Fruit fly (Drosophila melanogaster): Measurements from ENCODE around the gene IntS11.
A peak's percentile ranks its signal among the peaks of the same experiment; 100 is the strongest.

The IntS11 gene

dm6 chr3R:29748591-29749303 lies 3.6 kb downstream of the IntS11 start, which contains the start of the genes ATPsyngamma and yata (continued):
- TF ChIP-seq GATAd (GFP tag; optimal IDR thresholded peaks at IDR 0.05) = no peak
- no peak for TF ChIP-seq dmrt93B (GFP tag; optimal IDR thresholded peaks at IDR 0.05)
- no peak for TF ChIP-seq br (GFP tag; optimal IDR thresholded peaks at IDR 0.05)
- no peak for TF ChIP-seq lola (GFP tag; optimal IDR thresholded peaks at IDR 0.05)

DNA sequence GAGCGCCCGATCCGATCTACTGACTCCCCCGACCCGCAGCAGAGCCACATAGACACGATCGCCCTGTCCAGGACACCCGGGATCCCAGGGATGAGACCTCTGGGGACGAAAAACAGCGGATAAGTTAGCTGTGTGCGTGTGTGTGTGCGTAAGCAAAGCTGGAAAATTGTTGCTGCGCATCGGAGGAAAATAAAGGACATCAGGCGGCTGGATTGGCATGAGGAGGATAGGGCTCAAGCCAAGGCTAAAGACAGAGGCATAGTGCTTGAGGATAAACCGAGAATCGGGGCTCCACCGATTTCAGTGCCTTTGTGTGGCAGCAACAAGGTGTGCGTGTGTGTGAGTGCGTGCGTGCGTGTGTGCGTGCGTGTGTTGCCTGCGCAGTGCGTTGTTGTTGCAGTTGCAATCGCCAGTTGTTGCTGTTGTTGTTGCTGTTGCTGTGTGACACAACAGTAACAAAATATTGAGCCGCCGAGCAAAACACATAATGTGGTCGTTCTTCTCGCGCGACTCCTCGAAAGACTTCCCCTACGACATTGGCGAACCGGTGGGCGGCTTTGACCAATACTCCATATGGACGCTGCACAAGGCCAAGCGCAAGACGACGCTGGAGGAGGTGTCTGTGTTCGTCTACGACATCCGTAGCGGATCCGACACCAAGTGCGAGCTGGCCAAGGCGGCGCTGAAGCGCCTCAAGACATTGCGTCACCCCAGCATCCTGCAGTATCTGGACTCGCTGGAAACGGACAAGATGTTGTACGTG lies 4.3 kb downstream of the IntS11 start:
- TF ChIP-seq jim (GFP tag; optimal IDR thresholded peaks at IDR 0.05) (no peak), N (GFP tag; optimal IDR thresholded peaks at IDR 0.05) (peak; percentile 61)

DNA sequence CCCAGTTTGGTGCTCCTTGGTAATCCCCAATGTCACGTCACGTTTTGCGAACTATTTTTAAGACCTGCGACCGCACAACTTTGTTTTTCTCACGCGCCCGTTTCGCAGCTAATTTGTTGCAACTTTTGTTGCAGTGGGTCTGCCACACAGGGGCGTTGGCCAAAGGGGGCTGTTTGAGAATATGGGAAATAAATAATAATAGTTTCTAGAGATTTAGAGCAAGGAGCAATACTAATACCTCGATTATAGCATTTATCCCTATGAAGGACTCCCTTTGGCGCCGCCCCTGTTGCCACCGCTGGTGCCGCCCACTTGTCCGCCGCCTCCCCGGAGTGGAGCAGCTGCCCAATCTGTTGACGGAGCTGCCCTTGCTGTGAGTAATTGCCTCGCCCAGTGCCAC lies 10.1 kb downstream of the IntS11 start:
- no peak for TF ChIP-seq pan (optimal IDR thresholded peaks at IDR 0.05)
- no peak for TF ChIP-seq ey (GFP tag; optimal IDR thresholded peaks at IDR 0.05)
- no peak for TF ChIP-seq Hnf4 (GFP tag; optimal IDR thresholded peaks at IDR 0.05)
- no peak for TF ChIP-seq Vsx2 (GFP tag; optimal IDR thresholded peaks at IDR 0.05; ENCODE audit: partially characterized antibody)
- no peak for TF ChIP-seq Hr83 (GFP tag; optimal IDR thresholded peaks at IDR 0.05; ENCODE audit: poor library complexity, severe bottlenecking)
- peak in 1 of 2 experiments; percentile 1 for TF ChIP-seq foxo (GFP tag; optimal IDR thresholded peaks at IDR 0.05)

DNA sequence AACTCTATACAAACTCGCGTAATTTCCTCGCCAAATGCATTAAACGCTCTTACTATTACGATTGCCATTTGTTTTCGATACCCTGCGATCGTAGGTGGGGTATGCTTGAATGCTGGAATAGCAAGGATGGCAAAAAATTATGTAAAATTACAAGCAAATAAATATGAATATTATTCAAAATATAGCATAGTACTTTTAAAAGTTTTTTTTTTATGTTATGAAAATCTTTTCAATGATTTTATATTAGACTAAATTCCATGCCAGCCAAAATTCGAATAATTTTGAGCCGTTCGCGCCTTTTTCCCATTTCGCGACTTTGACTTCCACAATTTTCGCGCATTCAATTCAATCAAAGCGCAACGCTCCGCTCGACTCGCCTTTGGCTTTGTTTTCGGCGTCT lies 11.0 kb downstream of the IntS11 start:
- no peak for TF ChIP-seq brk (GFP tag; optimal IDR thresholded peaks at IDR 0.05)
- no peak for TF ChIP-seq HLH106 (tag; optimal IDR thresholded peaks at IDR 0.05)
- TF ChIP-seq Hnf4 (GFP tag; optimal IDR thresholded peaks at IDR 0.05) = no peak
- no peak for TF ChIP-seq br (GFP tag; optimal IDR thresholded peaks at IDR 0.05)
- TF ChIP-seq sage (GFP tag; optimal IDR thresholded peaks at IDR 0.05) = no peak
- no peak for TF ChIP-seq usp (GFP tag; optimal IDR thresholded peaks at IDR 0.05)
- TF ChIP-seq CrebA (GFP tag; optimal IDR thresholded peaks at IDR 0.05; ENCODE audit: borderline replicate concordance) = no peak
- no peak for TF ChIP-seq Jra (GFP tag; optimal IDR thresholded peaks at IDR 0.05)
- TF ChIP-seq N (GFP tag; optimal IDR thresholded peaks at IDR 0.05) = no peak

DNA sequence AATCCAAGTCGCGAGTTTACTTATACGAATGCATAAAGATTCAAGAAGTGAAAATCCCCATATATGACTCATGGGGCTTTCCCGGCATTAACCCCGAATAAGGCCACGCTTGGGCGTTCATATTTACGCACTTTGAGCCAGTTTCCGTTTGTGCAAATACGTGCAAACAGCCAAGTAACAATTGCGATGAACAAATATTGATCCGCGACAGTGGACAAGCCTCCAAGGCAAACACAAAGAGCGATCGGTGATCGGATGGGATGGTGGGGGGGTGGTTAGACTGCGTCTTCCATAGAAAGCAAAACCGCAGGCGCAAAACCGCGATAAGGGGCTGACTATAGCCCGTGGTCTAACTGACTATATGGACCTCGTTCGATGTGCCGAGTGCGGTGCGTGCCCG lies 12.1 kb downstream of the IntS11 start:
- TF ChIP-seq CrebA (GFP tag; optimal IDR thresholded peaks at IDR 0.05; ENCODE audit: borderline replicate concordance) (no peak), jim (GFP tag; optimal IDR thresholded peaks at IDR 0.05) (no peak), Rel (GFP tag; optimal IDR thresholded peaks at IDR 0.05) (no peak), Rel (tag; optimal IDR thresholded peaks at IDR 0.05) (peak; percentile 63), Hr83 (GFP tag; optimal IDR thresholded peaks at IDR 0.05; ENCODE audit: poor library complexity, severe bottlenecking) (no peak), rgr (GFP tag; optimal IDR thresholded peaks at IDR 0.05) (peak; percentile 15), N (GFP tag; optimal IDR thresholded peaks at IDR 0.05) (no peak)

DNA sequence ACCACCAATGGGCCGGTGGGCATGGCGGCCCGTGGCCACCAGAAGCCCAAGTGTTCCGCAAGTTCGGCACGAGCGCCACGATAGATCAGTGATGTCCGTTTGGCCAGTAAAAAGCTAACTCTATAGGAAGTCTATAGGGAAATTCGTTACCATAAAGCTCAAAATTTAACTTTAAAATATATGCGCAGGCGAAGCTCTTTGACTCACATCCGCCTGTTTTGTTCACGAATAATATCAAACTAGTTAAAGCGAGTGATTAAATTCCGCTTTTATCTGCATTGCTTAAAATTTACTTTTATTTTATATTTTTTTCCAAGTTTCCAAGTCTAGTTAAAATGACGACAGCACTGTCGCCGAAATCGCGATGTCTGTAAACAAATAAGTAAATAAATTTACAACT lies 12.5 kb downstream of the IntS11 start:
- TF ChIP-seq Rel (GFP tag; optimal IDR thresholded peaks at IDR 0.05) (no peak), Rel (tag; optimal IDR thresholded peaks at IDR 0.05) (no peak), Abd-B (GFP tag; optimal IDR thresholded peaks at IDR 0.05) (no peak), CG9705 (GFP tag; optimal IDR thresholded peaks at IDR 0.05) (no peak), foxo (GFP tag; optimal IDR thresholded peaks at IDR 0.05) (peak in 1 of 2 experiments; percentile 3), HLH106 (tag; optimal IDR thresholded peaks at IDR 0.05) (no peak), woc (GFP tag; optimal IDR thresholded peaks at IDR 0.05) (peak; percentile 17), N (GFP tag; optimal IDR thresholded peaks at IDR 0.05) (no peak), Myc (optimal IDR thresholded peaks at IDR 0.05) (peak; percentile 1), CrebA (GFP tag; optimal IDR thresholded peaks at IDR 0.05; ENCODE audit: borderline replicate concordance) (no peak), sage (GFP tag; optimal IDR thresholded peaks at IDR 0.05) (no peak)

DNA sequence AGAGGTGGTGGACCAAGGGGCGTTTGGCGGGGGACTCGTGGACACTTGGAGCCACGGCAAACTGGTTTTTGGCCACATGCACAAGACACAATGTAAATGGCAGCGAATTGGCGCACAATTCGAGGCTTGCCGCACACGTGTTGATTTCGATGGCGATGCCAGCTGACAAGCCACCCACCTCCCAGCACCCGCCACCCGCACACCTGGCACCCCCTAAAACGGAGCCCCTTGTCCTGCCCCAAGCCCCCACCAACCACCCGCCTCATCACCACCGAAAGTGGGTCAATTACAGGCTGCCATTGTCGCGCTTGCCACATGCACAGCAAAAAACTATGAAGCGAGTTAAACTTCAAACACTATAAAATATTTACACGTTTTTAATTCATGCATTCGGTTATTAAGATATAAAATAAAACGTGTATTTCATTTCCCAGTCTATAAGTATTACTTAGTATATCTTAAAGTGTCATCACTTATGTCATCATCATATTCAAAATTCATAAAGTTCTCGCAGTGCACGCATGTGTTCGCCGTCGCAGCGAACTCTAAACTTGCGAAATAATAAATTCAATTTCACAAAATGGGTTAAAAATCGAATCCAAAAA lies 13.1 kb downstream of the IntS11 start:
- TF ChIP-seq ey (GFP tag; optimal IDR thresholded peaks at IDR 0.05) (no peak), dmrt93B (GFP tag; optimal IDR thresholded peaks at IDR 0.05) (no peak), HLH106 (tag; optimal IDR thresholded peaks at IDR 0.05) (no peak), OdsH (GFP tag; optimal IDR thresholded peaks at IDR 0.05) (no peak), jim (GFP tag; optimal IDR thresholded peaks at IDR 0.05) (no peak), CG9705 (GFP tag; optimal IDR thresholded peaks at IDR 0.05) (no peak), Myc (optimal IDR thresholded peaks at IDR 0.05) (no peak), Jra (GFP tag; optimal IDR thresholded peaks at IDR 0.05) (no peak), foxo (GFP tag; optimal IDR thresholded peaks at IDR 0.05) (peak in 1 of 2 experiments; percentile 27), rgr (GFP tag; optimal IDR thresholded peaks at IDR 0.05) (peak; percentile 22), psq (GFP tag; optimal IDR thresholded peaks at IDR 0.05) (no peak), GATAd (GFP tag; optimal IDR thresholded peaks at IDR 0.05) (no peak), Sp1 (GFP tag; optimal IDR thresholded peaks at IDR 0.05) (no peak), N (GFP tag; optimal IDR thresholded peaks at IDR 0.05) (no peak), Hnf4 (GFP tag; optimal IDR thresholded peaks at IDR 0.05) (no peak), Vsx2 (GFP tag; optimal IDR thresholded peaks at IDR 0.05; ENCODE audit: partially characterized antibody) (no peak), Dfd (GFP tag; optimal IDR thresholded peaks at IDR 0.05) (peak; percentile 71), fru (GFP tag; optimal IDR thresholded peaks at IDR 0.05) (peak; percentile 34), br (GFP tag; optimal IDR thresholded peaks at IDR 0.05) (no peak), dl (GFP tag; optimal IDR thresholded peaks at IDR 0.05; ENCODE audit: insufficient read depth in 1 of 2, partially characterized antibody in 2 of 2) (no peak)

All from whole organism, wandering third instar larva.